Fruit fly (Drosophila melanogaster) whole organism, embryonic: ENCODE results near the gene Rpn2.

Experiments
- B-H2 ChIP-seq: fragments of 200-800 bp; sonication (Bioruptor generic); optimal IDR thresholded peaks from 2 replicates; lab custom pipeline; 2018; ENCODE audit warnings: missing biosample characterization, mild to moderate bottlenecking, missing genetic modification characterization
- CG10274 ChIP-seq: fragments of 200-800 bp; sonication (Bioruptor generic); optimal IDR thresholded peaks from 3 replicates; lab custom pipeline; 2017; ENCODE audit warnings: missing biosample characterization, mild to moderate bottlenecking, missing genetic modification characterization
- CG11398 ChIP-seq: fragments of 200-800 bp; sonication (Bioruptor generic); optimal IDR thresholded peaks from 2 replicates; lab custom pipeline; 2016; ENCODE audit warnings: missing biosample characterization, missing genetic modification characterization
- CG11504 ChIP-seq: fragments of 200-800 bp; sonication (Bioruptor generic); optimal IDR thresholded peaks from 3 replicates; lab custom pipeline; 2019; ENCODE audit warnings: missing biosample characterization, mild to moderate bottlenecking, missing genetic modification characterization, moderate library complexity
- CG12299 ChIP-seq: fragments of 200-800 bp; sonication (Bioruptor generic); optimal IDR thresholded peaks from 2 replicates; lab custom pipeline; 2018; ENCODE audit warnings: missing biosample characterization, mild to moderate bottlenecking, missing genetic modification characterization
- CG13624 ChIP-seq: fragments of 200-800 bp; sonication (Bioruptor generic); optimal IDR thresholded peaks from 2 replicates; lab custom pipeline; 2016; ENCODE audit warnings: missing biosample characterization, missing genetic modification characterization
- CG15696 ChIP-seq: fragments of 200-800 bp; sonication (Bioruptor generic); optimal IDR thresholded peaks from 2 replicates; lab custom pipeline; 2019; ENCODE audit warnings: missing biosample characterization, mild to moderate bottlenecking, missing genetic modification characterization, moderate library complexity
- CG1603 ChIP-seq: fragments of 200-800 bp; sonication (Bioruptor generic); optimal IDR thresholded peaks from 2 replicates; lab custom pipeline; 2019; ENCODE audit warnings: missing biosample characterization, mild to moderate bottlenecking, missing genetic modification characterization, moderate library complexity
- CG17361 ChIP-seq: fragments of 200-800 bp; sonication (Bioruptor generic); IDR thresholded peaks from 3 replicates; pipeline ENCODE4 v1.3.6; 2022; ENCODE audit warnings: missing biosample characterization, missing genetic modification characterization
- CG18764 ChIP-seq: fragments of 200-800 bp; sonication (Bioruptor generic); optimal IDR thresholded peaks from 3 replicates; lab custom pipeline; 2016; ENCODE audit warnings: missing biosample characterization, missing genetic modification characterization
- CG3065 ChIP-seq: fragments of 200-800 bp; sonication (Bioruptor generic); optimal IDR thresholded peaks from 2 replicates; lab custom pipeline; 2016; ENCODE audit warnings: missing biosample characterization, missing genetic modification characterization
- CG32772 ChIP-seq: fragments of 200-800 bp; sonication (Bioruptor generic); IDR thresholded peaks from 2 replicates; pipeline ENCODE4 v1.3.6; 2022; ENCODE audit warnings: missing biosample characterization, missing genetic modification characterization
- CG4360 ChIP-seq: fragments of 200-800 bp; sonication (Bioruptor generic); IDR thresholded peaks from 2 replicates; pipeline ENCODE4 v1.3.6; 2022; ENCODE audit warnings: missing biosample characterization, missing genetic modification characterization
- CG4707 ChIP-seq: fragments of 200-800 bp; sonication (Bioruptor generic); optimal IDR thresholded peaks from 2 replicates; lab custom pipeline; 2018; ENCODE audit warnings: missing biosample characterization, mild to moderate bottlenecking, missing genetic modification characterization, moderate library complexity
- CG6791 ChIP-seq: fragments of 200-800 bp; sonication (Bioruptor generic); IDR thresholded peaks from 3 replicates; pipeline ENCODE4 v1.3.6; 2022; ENCODE audit warnings: missing biosample characterization, missing genetic modification characterization; ENCODE audit not compliant: partially characterized antibody
- CG8924 ChIP-seq: fragments of 200-800 bp; optimal IDR thresholded peaks from 3 replicates; lab custom pipeline; 2019; ENCODE audit warnings: missing biosample characterization, mild to moderate bottlenecking, missing genetic modification characterization, moderate library complexity
- Chrac-16 ChIP-seq: fragments of 200-800 bp; sonication (Bioruptor generic); optimal IDR thresholded peaks from 3 replicates; lab custom pipeline; 2016; ENCODE audit warnings: missing biosample characterization, missing genetic modification characterization
- CkIIα-i1 ChIP-seq: fragments of 200-800 bp; sonication (Bioruptor generic); IDR thresholded peaks from 2 replicates; pipeline ENCODE4 v1.3.6; 2022; ENCODE audit warnings: missing biosample characterization, missing genetic modification characterization
- Doc2 ChIP-seq: fragments of 200-800 bp; sonication (Bioruptor generic); IDR thresholded peaks from 2 replicates; pipeline ENCODE4 v1.3.6; 2022; ENCODE audit warnings: missing biosample characterization, missing genetic modification characterization
- E2f1 ChIP-seq: fragments of 200-800 bp; sonication (Bioruptor generic); IDR thresholded peaks from 2 replicates; pipeline ENCODE4 v1.3.6; 2022; ENCODE audit warnings: missing biosample characterization, missing genetic modification characterization
- HLH54F ChIP-seq: fragments of 200-800 bp; sonication (Bioruptor generic); optimal IDR thresholded peaks from 3 replicates; lab custom pipeline; 2016; ENCODE audit warnings: missing biosample characterization, missing genetic modification characterization
- Hmx ChIP-seq: fragments of 200-800 bp; sonication (Bioruptor generic); optimal IDR thresholded peaks from 2 replicates; lab custom pipeline; 2016; ENCODE audit warnings: missing biosample characterization, missing genetic modification characterization
- Hr39 ChIP-seq: fragments of >200 bp; optimal IDR thresholded peaks from 2 replicates; lab custom pipeline; 2017
- Lim3 ChIP-seq: fragments of 200-800 bp; sonication (Bioruptor generic); IDR thresholded peaks from 2 replicates; pipeline ENCODE4 v1.3.6; 2022; ENCODE audit warnings: missing biosample characterization, missing genetic modification characterization
- Med ChIP-seq: fragments of 200-800 bp; sonication (Bioruptor generic); peaks from one replicate; lab custom pipeline; 2016; ENCODE audit warnings: missing biosample characterization, missing genetic modification characterization, mild to moderate bottlenecking, inconsistent platforms, moderate library complexity
- Mrtf ChIP-seq: fragments of 200-800 bp; sonication (Bioruptor generic); IDR thresholded peaks from 3 replicates; pipeline ENCODE4 v1.3.6; 2022; ENCODE audit warnings: missing biosample characterization, missing genetic modification characterization
- Myb ChIP-seq: fragments of 200-800 bp; sonication (Bioruptor generic); optimal IDR thresholded peaks from 2 replicates; lab custom pipeline; 2016; ENCODE audit warnings: missing biosample characterization, missing genetic modification characterization
- Scr ChIP-seq: fragments of 200-800 bp; sonication (Bioruptor generic); IDR thresholded peaks from 2 replicates; pipeline ENCODE4 v1.3.6; 2022; ENCODE audit warnings: missing biosample characterization, missing genetic modification characterization; ENCODE audit not compliant: partially characterized antibody
- Sox100B ChIP-seq: fragments of 200-800 bp; sonication (Bioruptor generic); optimal IDR thresholded peaks from 3 replicates; lab custom pipeline; 2018; ENCODE audit warnings: missing biosample characterization, mild to moderate bottlenecking, missing genetic modification characterization
- amos ChIP-seq: fragments of 200-800 bp; sonication (Bioruptor generic); IDR thresholded peaks from 2 replicates; pipeline ENCODE4 v1.3.6; 2022; ENCODE audit warnings: missing biosample characterization, missing genetic modification characterization; ENCODE audit not compliant: partially characterized antibody
- bigmax ChIP-seq: fragments of 200-800 bp; sonication (Bioruptor generic); optimal IDR thresholded peaks from 2 replicates; lab custom pipeline; 2018; ENCODE audit warnings: missing biosample characterization, mild to moderate bottlenecking, missing genetic modification characterization
- bowl ChIP-seq: fragments of 200-800 bp; sonication (Bioruptor generic); IDR thresholded peaks from 2 replicates; pipeline ENCODE4 v1.3.6; 2022; ENCODE audit warnings: missing biosample characterization, missing genetic modification characterization
- br ChIP-seq: fragments of >200 bp; optimal IDR thresholded peaks from 2 replicates; lab custom pipeline; 2017
- bsh ChIP-seq, 2 experiments: fragments of 200-800 bp; sonication (Bioruptor generic); optimal IDR thresholded peaks; 2 replicates each; lab custom pipeline; 2017 to 2018; ENCODE audit warnings: mild to moderate bottlenecking in 2 of 2, missing biosample characterization in 2 of 2, missing genetic modification characterization in 2 of 2, moderate library complexity in 1 of 2
- cas ChIP-seq: fragments of 200-800 bp; sonication (Bioruptor generic); IDR thresholded peaks from 2 replicates; pipeline ENCODE4 v1.3.6; 2022; ENCODE audit warnings: missing biosample characterization, missing genetic modification characterization
- en ChIP-seq: fragments of 200-800 bp; sonication (Bioruptor generic); optimal IDR thresholded peaks from 2 replicates; lab custom pipeline; 2016; ENCODE audit warnings: missing biosample characterization, missing genetic modification characterization
- ftz-f1 ChIP-seq: fragments of 200-800 bp; sonication (Bioruptor generic); optimal IDR thresholded peaks from 2 replicates; lab custom pipeline; 2016; ENCODE audit warnings: missing biosample characterization, missing genetic modification characterization
- gcm2 ChIP-seq: fragments of 200-800 bp; sonication (Bioruptor generic); optimal IDR thresholded peaks from 2 replicates; lab custom pipeline; 2016; ENCODE audit warnings: missing biosample characterization, missing genetic modification characterization
- grn ChIP-seq: fragments of 200-800 bp; sonication (Bioruptor generic); optimal IDR thresholded peaks from 3 replicates; lab custom pipeline; 2017; ENCODE audit warnings: missing biosample characterization, missing genetic modification characterization
- gsb ChIP-seq: fragments of 200-800 bp; sonication (Bioruptor generic); IDR thresholded peaks from 2 replicates; pipeline ENCODE4 v1.3.6; 2022; ENCODE audit warnings: missing biosample characterization, missing genetic modification characterization
- jigr1 ChIP-seq: fragments of 200-800 bp; sonication (Bioruptor generic); IDR thresholded peaks from 3 replicates; pipeline ENCODE4 v1.3.6; 2022; ENCODE audit warnings: missing biosample characterization, missing genetic modification characterization
- peb ChIP-seq: fragments of 200-800 bp; sonication (Bioruptor generic); IDR thresholded peaks from 2 replicates; pipeline ENCODE4 v1.3.6; 2022; ENCODE audit warnings: missing biosample characterization, missing genetic modification characterization
- repo ChIP-seq: fragments of 200-800 bp; sonication (Bioruptor generic); optimal IDR thresholded peaks from 2 replicates; lab custom pipeline; 2016; ENCODE audit warnings: missing biosample characterization, missing genetic modification characterization
- sd ChIP-seq: fragments of 200-800 bp; sonication (Bioruptor generic); optimal IDR thresholded peaks from 3 replicates; lab custom pipeline; 2018; ENCODE audit warnings: missing biosample characterization, mild to moderate bottlenecking, missing genetic modification characterization, moderate library complexity
- seq ChIP-seq: fragments of 200-800 bp; sonication (Bioruptor generic); IDR thresholded peaks from 2 replicates; pipeline ENCODE4 v1.3.6; 2022; ENCODE audit warnings: missing biosample characterization, missing genetic modification characterization
- sisA ChIP-seq: fragments of 200-800 bp; sonication (Bioruptor generic); IDR thresholded peaks from 2 replicates; pipeline ENCODE4 v1.3.6; 2022; ENCODE audit warnings: missing biosample characterization, missing genetic modification characterization
- sob ChIP-seq: fragments of 200-800 bp; sonication (Bioruptor generic); IDR thresholded peaks from 2 replicates; pipeline ENCODE4 v1.3.6; 2022; ENCODE audit warnings: missing biosample characterization, missing genetic modification characterization
- sr ChIP-seq: fragments of 200-800 bp; sonication (Bioruptor generic); IDR thresholded peaks from 3 replicates; pipeline ENCODE4 v1.3.6; 2022; ENCODE audit warnings: missing biosample characterization, missing genetic modification characterization
- tap ChIP-seq: fragments of 200-800 bp; optimal IDR thresholded peaks from 3 replicates; lab custom pipeline; 2019; ENCODE audit warnings: missing biosample characterization, mild to moderate bottlenecking, missing genetic modification characterization, moderate library complexity
- tup ChIP-seq: fragments of 200-800 bp; sonication (Bioruptor generic); optimal IDR thresholded peaks from 2 replicates; lab custom pipeline; 2016; ENCODE audit warnings: missing biosample characterization, mild to moderate bottlenecking, missing genetic modification characterization, moderate library complexity
- usp ChIP-seq: fragments of >200 bp; optimal IDR thresholded peaks from 2 replicates; lab custom pipeline; 2017; ENCODE audit warnings: missing biosample characterization, missing genetic modification characterization

The Rpn2 gene

dm6 chr3R:29122817-29123611 is 30.3 kb upstream of the Rpn2 start, which contains the start of the genes yem and Ctl2 (continued):
- no peak for TF ChIP-seq bigmax (GFP tag; lab: Kevin White, UChicago)
- TF ChIP-seq Lim3 = no peak
- peak; percentile 34 for TF ChIP-seq en (GFP tag; lab: Kevin White, UChicago)
- TF ChIP-seq jigr1 (GFP tag; lab: Robert Waterston, UW) = peak; percentile 68; the same call in 2 of the 3 replicates
- no peak for TF ChIP-seq CG12299 (tag; lab: Kevin White, UChicago)
- TF ChIP-seq ftz-f1 = peak; percentile 46
- peak; percentile 75 for TF ChIP-seq sob (GFP tag; lab: Robert Waterston, UW)
- peak; percentile 59 for TF ChIP-seq Mrtf
- TF ChIP-seq CG32772 (GFP tag; lab: Robert Waterston, UW) = 0 out of 2 replicates have a peak, but pooled peaks have one; percentile 36
- TF ChIP-seq Myb (GFP tag; lab: Kevin White, UChicago) = peak; percentile 78
- peak; percentile 37 for TF ChIP-seq CG3065 (GFP tag; lab: Kevin White, UChicago)
- TF ChIP-seq CkIIα-i1 (GFP tag; lab: Robert Waterston, UW) = no peak
- no peak for TF ChIP-seq CG4360 (GFP tag; lab: Robert Waterston, UW)
- no peak for TF ChIP-seq usp (GFP tag; lab: Kevin White, UChicago)
- TF ChIP-seq peb (GFP tag; lab: Robert Waterston, UW) = peak; percentile 22; the same call in 1 of the 2 replicates
- no peak; the same call in 1 of the 2 replicates for TF ChIP-seq cas (GFP tag; lab: Robert Waterston, UW)
- TF ChIP-seq tap (tag; lab: Kevin White, UChicago) = peak; percentile 3
- TF ChIP-seq CG4707 (GFP tag; lab: Kevin White, UChicago) = no peak
- TF ChIP-seq Hmx (GFP tag; lab: Kevin White, UChicago) = no peak
- no peak for TF ChIP-seq seq (GFP tag; lab: Robert Waterston, UW)
- no peak for TF ChIP-seq bowl (GFP tag; lab: Robert Waterston, UW)
- TF ChIP-seq B-H2 (GFP tag; lab: Kevin White, UChicago) = peak; percentile 58
- peak; percentile 69 for TF ChIP-seq CG11398 (GFP tag; lab: Kevin White, UChicago)
- TF ChIP-seq grn (GFP tag; lab: Kevin White, UChicago) = no peak
- TF ChIP-seq gcm2 = peak; percentile 46
- peak; percentile 29; the same call in 1 of the 3 replicates for TF ChIP-seq CG6791 (GFP tag; lab: Robert Waterston, UW)
- TF ChIP-seq CG8924 (tag; lab: Kevin White, UChicago) = peak; percentile 50
- TF ChIP-seq Doc2 = 0 out of 2 replicates have a peak, but pooled peaks have one; percentile 29
- peak; percentile 40; the same call in 1 of the 2 replicates for TF ChIP-seq amos (GFP tag; lab: Robert Waterston, UW)
- peak; percentile 100 for TF ChIP-seq sd (tag; lab: Kevin White, UChicago)
- peak; percentile 71 for TF ChIP-seq Chrac-16 (GFP tag; lab: Kevin White, UChicago)
- peak; percentile 87 for TF ChIP-seq CG13624
- peak; percentile 66 for TF ChIP-seq CG1603 (tag; lab: Kevin White, UChicago)
- TF ChIP-seq sr = peak; percentile 18; the same call in 1 of the 3 replicates
- peak; percentile 31 for TF ChIP-seq tup (GFP tag; lab: Kevin White, UChicago)
- peak; percentile 75 for TF ChIP-seq Hr39 (lab: Kevin White, UChicago)
- peak; percentile 43 for TF ChIP-seq CG18764 (GFP tag; lab: Kevin White, UChicago)
- no peak for TF ChIP-seq CG11504
- peak in 1 of 2 experiments; percentile 35 for TF ChIP-seq bsh (GFP tag; optimal IDR thresholded peaks at IDR 0.05; lab: Kevin White, UChicago)
- TF ChIP-seq CG15696 (tag; lab: Kevin White, UChicago) = peak; percentile 49
- TF ChIP-seq Scr (GFP tag; lab: Robert Waterston, UW) = no peak
- TF ChIP-seq Sox100B (GFP tag; lab: Kevin White, UChicago) = no peak
- peak; percentile 93 for TF ChIP-seq Med (GFP tag; lab: Kevin White, UChicago)
- peak; percentile 37 for TF ChIP-seq repo (GFP tag; lab: Kevin White, UChicago)
- no peak for TF ChIP-seq gsb
- peak; percentile 89 for TF ChIP-seq CG17361
- TF ChIP-seq CG10274 (GFP tag; lab: Kevin White, UChicago) = peak; percentile 40
- peak; percentile 93 for TF ChIP-seq HLH54F (GFP tag; lab: Kevin White, UChicago)
- no peak for TF ChIP-seq br (lab: Kevin White, UChicago)
- TF ChIP-seq E2f1 (GFP tag; lab: Robert Waterston, UW) = peak; percentile 39
- peak; percentile 71 for TF ChIP-seq sisA
